Worm (Caenorhabditis elegans): ENCODE measurements around the gene C05G5.2.

- TF ChIP-seq fos-1 (tag; optimal IDR thresholded peaks at IDR 0.05) (no peak), R02D3.7 (tag; optimal IDR thresholded peaks at IDR 0.05) (no peak), aly-2 (tag; optimal IDR thresholded peaks at IDR 0.05) (no peak), unc-39 (tag; optimal IDR thresholded peaks at IDR 0.05) (no peak), eor-1 (tag; optimal IDR thresholded peaks at IDR 0.05) (no peak)
These were observed 47.2 kb upstream of the C05G5.2 start, which contains the start of gene hch-1 for ce11 chrX:14699866-14700265.

Data from whole organism, L3 larva.